Worm (Caenorhabditis elegans) whole organism, young adult: ENCODE data around the gene F46B6.12.
A peak's percentile ranks its signal among the peaks of the same experiment; 100 is the strongest.

Source experiments
- B0019.2 ChIP-seq: fragments of 200-800 bp; sonication (Bioruptor generic); conservative IDR thresholded peaks from 2 replicates; pipeline ENCODE4 v1.3.6; 2022; ENCODE audit warnings: missing genetic modification reagents, missing genetic modification characterization, missing compliant biosample characterization
- B0261.1 ChIP-seq: sonication (generic microtip); optimal IDR thresholded peaks from 2 replicates; lab custom pipeline; 2016; ENCODE audit warnings: mild to moderate bottlenecking, missing genetic modification characterization, moderate library complexity, missing compliant biosample characterization
- C06A6.2 ChIP-seq: fragments of 200-800 bp; sonication (Bioruptor generic); conservative IDR thresholded peaks from 2 replicates; pipeline ENCODE4 v1.3.6; 2022; ENCODE audit warnings: missing genetic modification characterization, missing compliant biosample characterization
- D2030.7 ChIP-seq: fragments of 200-800 bp; sonication (Bioruptor generic); IDR thresholded peaks from 2 replicates; pipeline ENCODE4 v1.3.6; 2022; ENCODE audit warnings: missing genetic modification reagents, missing genetic modification characterization, missing compliant biosample characterization
- F55B11.4 ChIP-seq: sonication (generic microtip); optimal IDR thresholded peaks from 2 replicates; lab custom pipeline; 2016; ENCODE audit warnings: missing compliant biosample characterization, missing genetic modification characterization, borderline replicate concordance; ENCODE audit not compliant: insufficient read depth
- K12H6.12 ChIP-seq: fragments of 200-800 bp; sonication (Bioruptor generic); optimal IDR thresholded peaks from 2 replicates; lab custom pipeline; 2018; ENCODE audit warnings: mild to moderate bottlenecking, missing genetic modification characterization, missing compliant biosample characterization
- T26A5.8 ChIP-seq: sonication (generic microtip); optimal IDR thresholded peaks from 2 replicates; lab custom pipeline; 2016; ENCODE audit warnings: missing genetic modification characterization, missing compliant biosample characterization
- Y53F4B.3 ChIP-seq: fragments of 200-800 bp; sonication (Bioruptor generic); IDR thresholded peaks from 2 replicates; pipeline ENCODE4 v1.3.6; 2022; ENCODE audit warnings: missing genetic modification reagents, missing genetic modification characterization, missing compliant biosample characterization
- Y56A3A.18 ChIP-seq: fragments of 200-800 bp; sonication (Bioruptor generic); IDR thresholded peaks from 2 replicates; pipeline ENCODE4 v1.3.6; 2022; ENCODE audit warnings: missing genetic modification reagents, missing genetic modification characterization, missing compliant biosample characterization
- Y67H2A.10 ChIP-seq: fragments of 200-800 bp; sonication (Bioruptor generic); conservative IDR thresholded peaks from 2 replicates; pipeline ENCODE4 v1.3.6; 2022; ENCODE audit warnings: missing genetic modification reagents, missing genetic modification characterization, missing compliant biosample characterization
- Y79H2A.3 ChIP-seq: fragments of 200-800 bp; sonication (Bioruptor generic); conservative IDR thresholded peaks from 2 replicates; pipeline ENCODE4 v1.3.6; 2022; ENCODE audit warnings: missing genetic modification reagents, missing genetic modification characterization, missing compliant biosample characterization
- ZK185.1 ChIP-seq: sonication (generic microtip); optimal IDR thresholded peaks from 2 replicates; lab custom pipeline; 2016; ENCODE audit warnings: mild to moderate bottlenecking, missing genetic modification characterization, missing compliant biosample characterization; ENCODE audit not compliant: poor library complexity, severe bottlenecking
- ama-1 ChIP-seq, 3 experiments: fragments of 150-350 bp in 1 of 3; sonication (generic microtip) in 2 of 3; optimal IDR thresholded peaks; 2 replicates each; lab custom pipeline; 2014 to 2018; ENCODE audit warnings: missing biosample characterization in 2 of 3, missing genetic modification characterization in 2 of 3, missing genetic modification reagents in 2 of 3
- aptf-3 ChIP-seq: fragments of 200-800 bp; sonication (Bioruptor generic); IDR thresholded peaks from 2 replicates; pipeline ENCODE4 v1.3.6; 2022; ENCODE audit warnings: missing genetic modification characterization, missing compliant biosample characterization
- atf-7 ChIP-seq: sonication (generic microtip); optimal IDR thresholded peaks from 2 replicates; lab custom pipeline; 2017; ENCODE audit warnings: mild to moderate bottlenecking, missing genetic modification characterization, missing compliant biosample characterization
- attf-6 ChIP-seq: fragments of 200-800 bp; sonication (Bioruptor generic); IDR thresholded peaks from 2 replicates; pipeline ENCODE4 v1.3.6; 2022; ENCODE audit warnings: missing genetic modification reagents, missing genetic modification characterization, missing compliant biosample characterization
- cebp-1 ChIP-seq, 2 experiments: fragments of 200-800 bp in 1 of 2; sonication (Bioruptor generic) in 1 of 2; sonication (generic microtip) in 1 of 2; IDR thresholded peaks in 1 of 2; optimal IDR thresholded peaks in 1 of 2; 2 replicates each; pipeline versions ENCODE4 v1.3.6 to Lab custom; 2017 to 2022; ENCODE audit warnings: missing compliant biosample characterization in 2 of 2, missing genetic modification characterization in 2 of 2, mild to moderate bottlenecking in 1 of 2, missing genetic modification reagents in 1 of 2, moderate library complexity in 1 of 2
- ceh-58 ChIP-seq: fragments of 200-800 bp; sonication (Bioruptor generic); IDR thresholded peaks from 2 replicates; pipeline ENCODE4 v1.3.6; 2022; ENCODE audit warnings: missing genetic modification characterization, missing compliant biosample characterization
- die-1 ChIP-seq: sonication (generic microtip); optimal IDR thresholded peaks from 2 replicates; lab custom pipeline; 2016; ENCODE audit warnings: missing genotype, mild to moderate bottlenecking, missing genetic modification characterization, missing compliant biosample characterization
- egl-18 ChIP-seq: fragments of 200-800 bp; sonication (Bioruptor generic); IDR thresholded peaks from 2 replicates; pipeline ENCODE4 v1.3.6; 2022; ENCODE audit warnings: missing genetic modification reagents, missing genetic modification characterization, missing compliant biosample characterization
- egrh-3 ChIP-seq: fragments of 200-800 bp; sonication (Bioruptor generic); IDR thresholded peaks from 2 replicates; pipeline ENCODE4 v1.3.6; 2022; ENCODE audit warnings: missing genetic modification reagents, missing genetic modification characterization, missing compliant biosample characterization
- hlh-26 ChIP-seq: fragments of 200-800 bp; sonication (Bioruptor generic); conservative IDR thresholded peaks from 2 replicates; pipeline ENCODE4 v1.3.6; 2022; ENCODE audit warnings: missing genetic modification reagents, missing genetic modification characterization, missing compliant biosample characterization
- hmg-1.2 ChIP-seq: fragments of 200-800 bp; sonication (Bioruptor generic); IDR thresholded peaks from 2 replicates; pipeline ENCODE4 v1.3.6; 2022; ENCODE audit warnings: missing genetic modification reagents, missing genetic modification characterization, missing compliant biosample characterization
- hsf-1 ChIP-seq: fragments of 200-800 bp; sonication (Bioruptor generic); IDR thresholded peaks from 2 replicates; pipeline ENCODE4 v1.3.6; 2022; ENCODE audit warnings: missing genetic modification reagents, missing genetic modification characterization, missing compliant biosample characterization
- lag-1 ChIP-seq: fragments of 200-800 bp; sonication (Bioruptor generic); IDR thresholded peaks from 2 replicates; pipeline ENCODE4 v1.3.6; 2022; ENCODE audit warnings: missing genetic modification reagents, missing genetic modification characterization, missing compliant biosample characterization
- lin-35 ChIP-seq, 3 experiments: fragments of 150-350 bp in 2 of 3; sonication (generic microtip) in 1 of 3; optimal IDR thresholded peaks; 2 replicates each; lab custom pipeline; 2014 to 2018; ENCODE audit warnings: missing biosample characterization in 3 of 3, missing genetic modification characterization in 3 of 3, missing genetic modification reagents in 3 of 3
- lin-54 ChIP-seq: fragments of 200-800 bp; sonication (Bioruptor generic); optimal IDR thresholded peaks from 2 replicates; lab custom pipeline; 2018; ENCODE audit warnings: mild to moderate bottlenecking, missing genetic modification characterization, missing compliant biosample characterization
- lsl-1 ChIP-seq: fragments of 200-800 bp; sonication (Bioruptor generic); optimal IDR thresholded peaks from 2 replicates; lab custom pipeline; 2018; ENCODE audit warnings: mild to moderate bottlenecking, missing genetic modification characterization, moderate library complexity, missing compliant biosample characterization
- lsy-27 ChIP-seq: sonication (generic microtip); optimal IDR thresholded peaks from 2 replicates; lab custom pipeline; 2017; ENCODE audit warnings: missing genetic modification characterization, mild to moderate bottlenecking, missing compliant biosample characterization, antibody characterized with exemption, missing genotype, borderline replicate concordance; ENCODE audit not compliant: insufficient read depth
- madf-6 ChIP-seq: fragments of 200-800 bp; sonication (Bioruptor generic); IDR thresholded peaks from 2 replicates; pipeline ENCODE4 v1.3.6; 2022; ENCODE audit warnings: missing genetic modification reagents, missing genetic modification characterization, missing compliant biosample characterization
- madf-8 ChIP-seq: fragments of 200-800 bp; sonication (Bioruptor generic); conservative IDR thresholded peaks from 2 replicates; pipeline ENCODE4 v1.3.6; 2022; ENCODE audit warnings: missing genetic modification reagents, missing genetic modification characterization, missing compliant biosample characterization
- mcd-1 ChIP-seq: fragments of 200-800 bp; sonication (Bioruptor generic); IDR thresholded peaks from 2 replicates; pipeline ENCODE4 v1.3.6; 2022; ENCODE audit warnings: missing genetic modification reagents, missing genetic modification characterization, missing compliant biosample characterization
- mel-28 ChIP-seq: sonication (generic microtip); optimal IDR thresholded peaks from 2 replicates; lab custom pipeline; 2016; ENCODE audit warnings: borderline replicate concordance, mild to moderate bottlenecking, missing genetic modification characterization, missing compliant biosample characterization
- mxl-1 ChIP-seq: sonication (generic microtip); optimal IDR thresholded peaks from 2 replicates; lab custom pipeline; 2016; ENCODE audit warnings: missing genetic modification characterization, missing compliant biosample characterization
- nhr-120 ChIP-seq: fragments of 200-800 bp; sonication (Bioruptor generic); IDR thresholded peaks from 2 replicates; pipeline ENCODE4 v1.3.6; 2022; ENCODE audit warnings: missing genetic modification characterization, missing compliant biosample characterization
- nhr-80 ChIP-seq: sonication (generic microtip); optimal IDR thresholded peaks from 2 replicates; lab custom pipeline; 2016; ENCODE audit warnings: missing genetic modification characterization, missing compliant biosample characterization
- rpc-1 ChIP-seq, 2 experiments: fragments of 150-350 bp in 1 of 2; sonication (generic microtip) in 1 of 2; optimal IDR thresholded peaks; 2 replicates each; lab custom pipeline; 2014 to 2018; ENCODE audit warnings: missing biosample characterization in 1 of 2, missing genetic modification characterization in 1 of 2, missing genetic modification reagents in 1 of 2, missing genotype in 1 of 2
- sdz-38 ChIP-seq: sonication (generic microtip); optimal IDR thresholded peaks from 2 replicates; lab custom pipeline; 2016; ENCODE audit warnings: missing genotype, missing genetic modification characterization, missing compliant biosample characterization
- snpc-1.1 ChIP-seq: sonication (generic microtip); optimal IDR thresholded peaks from 2 replicates; lab custom pipeline; 2017; ENCODE audit warnings: missing genetic modification characterization, mild to moderate bottlenecking, missing compliant biosample characterization, antibody characterized with exemption, moderate library complexity, missing genotype, missing genetic modification reagents; ENCODE audit not compliant: insufficient read depth
- snpc-1.3 ChIP-seq: sonication (generic microtip); optimal IDR thresholded peaks from 2 replicates; lab custom pipeline; 2017; ENCODE audit warnings: missing genetic modification characterization, mild to moderate bottlenecking, missing compliant biosample characterization, antibody characterized with exemption, moderate library complexity, missing genotype, missing genetic modification reagents; ENCODE audit not compliant: insufficient read depth
- tbp1 ChIP-seq: fragments of 200-800 bp; sonication (Bioruptor generic); optimal IDR thresholded peaks from 2 replicates; lab custom pipeline; 2018; ENCODE audit warnings: mild to moderate bottlenecking, missing genetic modification characterization, missing compliant biosample characterization
- tbx-9 ChIP-seq: sonication (generic microtip); optimal IDR thresholded peaks from 2 replicates; lab custom pipeline; 2016; ENCODE audit warnings: borderline replicate concordance, missing genetic modification characterization, inconsistent platforms, missing compliant biosample characterization
- tlf-1 ChIP-seq: fragments of 200-800 bp; sonication (Bioruptor generic); optimal IDR thresholded peaks from 2 replicates; lab custom pipeline; 2018; ENCODE audit warnings: mild to moderate bottlenecking, missing genetic modification characterization, missing compliant biosample characterization
- unc-130 ChIP-seq: sonication (generic microtip); optimal IDR thresholded peaks from 2 replicates; lab custom pipeline; 2016; ENCODE audit warnings: missing genetic modification reagents, missing genetic modification characterization, missing compliant biosample characterization
- zim-3 ChIP-seq: sonication (generic microtip); optimal IDR thresholded peaks from 2 replicates; lab custom pipeline; 2017; ENCODE audit warnings: mild to moderate bottlenecking, missing genetic modification characterization, moderate library complexity, missing compliant biosample characterization
- ztf-25 ChIP-seq: fragments of 200-800 bp; sonication (Bioruptor generic); IDR thresholded peaks from 2 replicates; pipeline ENCODE4 v1.3.6; 2022; ENCODE audit warnings: missing genetic modification reagents, missing genetic modification characterization, missing compliant biosample characterization

The F46B6.12 gene

ce11 chrV:9786721-9787131, 11.1 kb upstream of the F46B6.12 start, which contains the start of gene F46B6.6 (continued):
- TF ChIP-seq ama-1 (optimal IDR thresholded peaks at IDR 0.05; lab: Kevin White, UChicago), result peak; percentile 72
- TF ChIP-seq ama-1 (GFP tag; optimal IDR thresholded peaks at IDR 0.05; lab: Kevin White, UChicago), result peak; percentile 14 to 36
- no peak for TF ChIP-seq unc-130 (GFP tag; lab: Kevin White, UChicago)
- TF ChIP-seq tbp1 (GFP tag; lab: Kevin White, UChicago), result peak; percentile 14
- no peak for TF ChIP-seq hlh-26 (GFP tag; lab: Robert Waterston, UW)
- no peak for TF ChIP-seq nhr-120
- TF ChIP-seq lsy-27 (tag; lab: Kevin White, UChicago), result no peak
- TF ChIP-seq zim-3 (tag; lab: Kevin White, UChicago), result peak; percentile 52
- no peak for TF ChIP-seq egrh-3
- TF ChIP-seq F55B11.4 (tag; lab: Kevin White, UChicago), result no peak
- TF ChIP-seq snpc-1.1 (tag; lab: Kevin White, UChicago), result peak; percentile 11
- 0 out of 2 replicates have a peak, but pooled peaks have one; percentile 10 for TF ChIP-seq C06A6.2 (GFP tag; lab: Robert Waterston, UW)
- TF ChIP-seq aptf-3 (GFP tag; lab: Robert Waterston, UW), result no peak
- no peak for TF ChIP-seq K12H6.12
- no peak; the same call in 1 of the 2 replicates for TF ChIP-seq madf-8
- TF ChIP-seq tlf-1, result peak; percentile 12
- TF ChIP-seq ceh-58 (GFP tag; lab: Robert Waterston, UW), result no peak
- no peak for TF ChIP-seq egl-18 (GFP tag; lab: Robert Waterston, UW)
- TF ChIP-seq Y79H2A.3 (GFP tag; lab: Robert Waterston, UW), result no peak
- TF ChIP-seq lag-1 (GFP tag; lab: Robert Waterston, UW), result no peak
- TF ChIP-seq ztf-25 (GFP tag; lab: Robert Waterston, UW), result no peak
- no peak for TF ChIP-seq mel-28 (tag; lab: Kevin White, UChicago)
- TF ChIP-seq B0261.1 (tag; lab: Kevin White, UChicago), result no peak
- TF ChIP-seq Y67H2A.10 (GFP tag; lab: Robert Waterston, UW), result no peak
- TF ChIP-seq Y56A3A.18 (GFP tag; lab: Robert Waterston, UW), result 0 out of 2 replicates have a peak, but pooled peaks have one; percentile 41
- TF ChIP-seq rpc-1 (optimal IDR thresholded peaks at IDR 0.05; lab: Kevin White, UChicago), result no peak
- no peak for TF ChIP-seq rpc-1 (tag; optimal IDR thresholded peaks at IDR 0.05; lab: Kevin White, UChicago)
- peak; percentile 15 for TF ChIP-seq die-1 (tag; lab: Kevin White, UChicago)
- TF ChIP-seq Y53F4B.3 (GFP tag; lab: Robert Waterston, UW), result no peak
- no peak for TF ChIP-seq T26A5.8 (tag; lab: Kevin White, UChicago)
- no peak for TF ChIP-seq D2030.7 (GFP tag; lab: Robert Waterston, UW)
- TF ChIP-seq lin-54 (GFP tag; lab: Kevin White, UChicago), result peak; percentile 21
- TF ChIP-seq attf-6, result no peak
- TF ChIP-seq B0019.2 (GFP tag; lab: Robert Waterston, UW), result no peak
- TF ChIP-seq nhr-80, result no peak
- peak; percentile 68 for TF ChIP-seq hsf-1
- peak in 1 of 3 experiments; percentile 24 for TF ChIP-seq lin-35 (GFP tag; optimal IDR thresholded peaks at IDR 0.05; lab: Kevin White, UChicago)
- TF ChIP-seq hmg-1.2 (GFP tag; lab: Robert Waterston, UW), result peak; percentile 27; the same call in 1 of the 2 replicates
- TF ChIP-seq tbx-9 (tag; lab: Kevin White, UChicago), result no peak
- no peak for TF ChIP-seq snpc-1.3 (tag; lab: Kevin White, UChicago)
- no peak for TF ChIP-seq ZK185.1 (tag; lab: Kevin White, UChicago)
- TF ChIP-seq sdz-38, result no peak
- TF ChIP-seq lsl-1, result peak; percentile 12
- peak; percentile 46 for TF ChIP-seq atf-7 (tag; lab: Kevin White, UChicago)
- no peak for TF ChIP-seq mxl-1 (tag; lab: Kevin White, UChicago)
- TF ChIP-seq mcd-1 (GFP tag; lab: Robert Waterston, UW), result no peak
- TF ChIP-seq cebp-1 (GFP tag; IDR thresholded peaks at IDR 0.05; lab: Robert Waterston, UW), result no peak
- peak; percentile 54 for TF ChIP-seq cebp-1 (tag; optimal IDR thresholded peaks at IDR 0.05; lab: Kevin White, UChicago)
- peak; percentile 29; the same call in 1 of the 2 replicates for TF ChIP-seq madf-6 (GFP tag; lab: Robert Waterston, UW)
